Fruit fly (Drosophila melanogaster) whole organism, embryonic: ENCODE data around the gene CG42847.

ENCODE experiments used
- ATbp ChIP-seq: fragments of 200-800 bp; sonication (Bioruptor generic); optimal IDR thresholded peaks from 2 replicates; lab custom pipeline; 2017; ENCODE audit warnings: missing biosample characterization, mild to moderate bottlenecking, missing genetic modification characterization, missing genetic modification reagents
- Aef1 ChIP-seq: fragments of 200-800 bp; sonication (Bioruptor generic); IDR thresholded peaks from 3 replicates; pipeline ENCODE4 v1.3.6; 2022; ENCODE audit warnings: missing biosample characterization, missing genetic modification characterization
- B-H1 ChIP-seq: fragments of 200-800 bp; sonication (Bioruptor generic); IDR thresholded peaks from 3 replicates; pipeline ENCODE4 v1.3.6; 2022; ENCODE audit warnings: missing biosample characterization, missing genetic modification characterization
- C15 ChIP-seq: fragments of 200-800 bp; sonication (Bioruptor generic); IDR thresholded peaks from 3 replicates; pipeline ENCODE4 v1.3.6; 2022; ENCODE audit warnings: missing biosample characterization, missing genetic modification characterization
- CG10366 ChIP-seq: fragments of 200-800 bp; sonication (Bioruptor generic); IDR thresholded peaks from 2 replicates; pipeline ENCODE4 v1.3.6; 2022; ENCODE audit warnings: missing biosample characterization, missing genetic modification characterization
- CG10654 ChIP-seq: fragments of 200-800 bp; sonication (Bioruptor generic); optimal IDR thresholded peaks from 2 replicates; lab custom pipeline; 2016; ENCODE audit warnings: missing biosample characterization, missing genetic modification characterization
- CG10979 ChIP-seq: fragments of 200-800 bp; sonication (Bioruptor generic); optimal IDR thresholded peaks from 2 replicates; lab custom pipeline; 2018; ENCODE audit warnings: missing biosample characterization, mild to moderate bottlenecking, missing genetic modification characterization, moderate library complexity
- CG11456 ChIP-seq: fragments of 200-800 bp; sonication (Bioruptor generic); IDR thresholded peaks from 3 replicates; pipeline ENCODE4 v1.3.6; 2022; ENCODE audit warnings: missing biosample characterization, missing genetic modification characterization
- CG11695 ChIP-seq: fragments of 200-800 bp; sonication (Bioruptor generic); IDR thresholded peaks from 3 replicates; pipeline ENCODE4 v1.3.6; 2022; ENCODE audit warnings: missing biosample characterization, missing genetic modification characterization
- CG11723 ChIP-seq: fragments of 200-800 bp; sonication (Bioruptor generic); optimal IDR thresholded peaks from 2 replicates; lab custom pipeline; 2017; ENCODE audit warnings: missing biosample characterization, mild to moderate bottlenecking, missing genetic modification characterization
- CG14014 ChIP-seq: fragments of 200-800 bp; sonication (Bioruptor generic); IDR thresholded peaks from 2 replicates; pipeline ENCODE4 v1.3.6; 2022; ENCODE audit warnings: missing biosample characterization, missing genetic modification characterization
- CG15479 ChIP-seq: fragments of 200-800 bp; sonication (Bioruptor generic); optimal IDR thresholded peaks from 3 replicates; lab custom pipeline; 2019; ENCODE audit warnings: missing biosample characterization, mild to moderate bottlenecking, missing genetic modification characterization, moderate library complexity
- CG16779 ChIP-seq: fragments of 200-800 bp; sonication (Bioruptor generic); IDR thresholded peaks from 2 replicates; pipeline ENCODE4 v1.3.6; 2022; ENCODE audit warnings: missing biosample characterization, missing genetic modification characterization
- CG16813 ChIP-seq: fragments of 200-800 bp; sonication (Bioruptor generic); IDR thresholded peaks from 3 replicates; pipeline ENCODE4 v1.3.6; 2022; ENCODE audit warnings: missing biosample characterization, missing genetic modification characterization; ENCODE audit not compliant: partially characterized antibody
- CG17361 ChIP-seq: fragments of 200-800 bp; sonication (Bioruptor generic); IDR thresholded peaks from 3 replicates; pipeline ENCODE4 v1.3.6; 2022; ENCODE audit warnings: missing biosample characterization, missing genetic modification characterization
- CG17802 ChIP-seq: fragments of 200-800 bp; sonication (Bioruptor generic); optimal IDR thresholded peaks from 2 replicates; lab custom pipeline; 2018; ENCODE audit warnings: missing biosample characterization, mild to moderate bottlenecking, missing genetic modification characterization, moderate library complexity
- CG30403 ChIP-seq: fragments of 200-800 bp; sonication (Bioruptor generic); optimal IDR thresholded peaks from 3 replicates; lab custom pipeline; 2016; ENCODE audit warnings: missing biosample characterization, missing genetic modification characterization
- CG3281 ChIP-seq: fragments of 200-800 bp; sonication (Bioruptor generic); optimal IDR thresholded peaks from 3 replicates; lab custom pipeline; 2017; ENCODE audit warnings: missing biosample characterization, mild to moderate bottlenecking, missing genetic modification characterization
- CG6254 ChIP-seq: fragments of 200-800 bp; sonication (Bioruptor generic); optimal IDR thresholded peaks from 3 replicates; lab custom pipeline; 2017; ENCODE audit warnings: mild to moderate bottlenecking, missing biosample characterization, missing genetic modification reagents, missing genetic modification characterization
- CG7372 ChIP-seq: fragments of 200-800 bp; sonication (Bioruptor generic); IDR thresholded peaks from 2 replicates; pipeline ENCODE4 v1.3.6; 2022; ENCODE audit warnings: missing biosample characterization, missing genetic modification characterization
- CG9437 ChIP-seq: fragments of 200-800 bp; sonication (Bioruptor generic); optimal IDR thresholded peaks from 2 replicates; lab custom pipeline; 2018; ENCODE audit warnings: missing biosample characterization, mild to moderate bottlenecking, missing genetic modification characterization
- Chrac-16 ChIP-seq: fragments of 200-800 bp; sonication (Bioruptor generic); optimal IDR thresholded peaks from 3 replicates; lab custom pipeline; 2016; ENCODE audit warnings: missing biosample characterization, missing genetic modification characterization
- CrebB ChIP-seq: fragments of 200-800 bp; sonication (Bioruptor generic); optimal IDR thresholded peaks from 3 replicates; lab custom pipeline; 2018; ENCODE audit warnings: missing biosample characterization, mild to moderate bottlenecking, missing genetic modification characterization
- Deaf1 ChIP-seq: fragments of 200-800 bp; optimal IDR thresholded peaks from 3 replicates; lab custom pipeline; 2019; ENCODE audit warnings: missing biosample characterization, mild to moderate bottlenecking, missing genetic modification characterization, moderate library complexity
- Eip74EF ChIP-seq, 2 experiments: fragments of 200-800 bp in 1 of 2; fragments of >200 bp in 1 of 2; sonication (Bioruptor generic) in 1 of 2; optimal IDR thresholded peaks; 2 replicates each; lab custom pipeline; 2017 to 2019; ENCODE audit warnings: missing biosample characterization in 2 of 2, missing genetic modification characterization in 2 of 2, mild to moderate bottlenecking in 1 of 2, moderate library complexity in 1 of 2
- HmgD ChIP-seq: fragments of 200-800 bp; sonication (Bioruptor generic); optimal IDR thresholded peaks from 3 replicates; lab custom pipeline; 2016; ENCODE audit warnings: missing biosample characterization, missing genetic modification characterization
- Lhr ChIP-seq: fragments of 200-800 bp; sonication (Bioruptor generic); optimal IDR thresholded peaks from 3 replicates; lab custom pipeline; 2017; ENCODE audit warnings: mild to moderate bottlenecking, missing biosample characterization, missing genetic modification reagents, missing genetic modification characterization
- Mrtf ChIP-seq: fragments of 200-800 bp; sonication (Bioruptor generic); IDR thresholded peaks from 3 replicates; pipeline ENCODE4 v1.3.6; 2022; ENCODE audit warnings: missing biosample characterization, missing genetic modification characterization
- Scr ChIP-seq: fragments of 200-800 bp; sonication (Bioruptor generic); IDR thresholded peaks from 2 replicates; pipeline ENCODE4 v1.3.6; 2022; ENCODE audit warnings: missing biosample characterization, missing genetic modification characterization; ENCODE audit not compliant: partially characterized antibody
- Sox100B ChIP-seq: fragments of 200-800 bp; sonication (Bioruptor generic); optimal IDR thresholded peaks from 3 replicates; lab custom pipeline; 2018; ENCODE audit warnings: missing biosample characterization, mild to moderate bottlenecking, missing genetic modification characterization
- Sox102F ChIP-seq: fragments of 200-800 bp; sonication (Bioruptor generic); optimal IDR thresholded peaks from 2 replicates; lab custom pipeline; 2018; ENCODE audit warnings: missing biosample characterization, mild to moderate bottlenecking, missing genetic modification characterization, moderate library complexity
- Xrp1 ChIP-seq: fragments of 200-800 bp; sonication (Bioruptor generic); IDR thresholded peaks from 2 replicates; pipeline ENCODE4 v1.3.6; 2022; ENCODE audit warnings: missing biosample characterization, missing genetic modification characterization
- amos ChIP-seq: fragments of 200-800 bp; sonication (Bioruptor generic); IDR thresholded peaks from 2 replicates; pipeline ENCODE4 v1.3.6; 2022; ENCODE audit warnings: missing biosample characterization, missing genetic modification characterization; ENCODE audit not compliant: partially characterized antibody
- caup ChIP-seq: fragments of 200-800 bp; sonication (Bioruptor generic); optimal IDR thresholded peaks from 3 replicates; lab custom pipeline; 2017; ENCODE audit warnings: missing biosample characterization, mild to moderate bottlenecking, missing genetic modification characterization, moderate library complexity; ENCODE audit not compliant: severe bottlenecking
- ci ChIP-seq: fragments of 200-800 bp; sonication (Bioruptor generic); IDR thresholded peaks from 3 replicates; pipeline ENCODE4 v1.3.6; 2022; ENCODE audit warnings: missing biosample characterization, missing genetic modification characterization
- crp ChIP-seq, 2 experiments: fragments of 200-800 bp; sonication (Bioruptor generic); optimal IDR thresholded peaks; 2 replicates in 1 of 2; 3 replicates in 1 of 2; lab custom pipeline; 2017; ENCODE audit warnings: missing biosample characterization in 2 of 2, missing genetic modification characterization in 2 of 2, mild to moderate bottlenecking in 1 of 2, moderate library complexity in 1 of 2
- gt ChIP-seq: fragments of 200-800 bp; sonication (Bioruptor generic); IDR thresholded peaks from 2 replicates; pipeline ENCODE4 v1.3.6; 2022; ENCODE audit warnings: missing biosample characterization, missing genetic modification characterization
- h ChIP-seq: fragments of >200 bp; optimal IDR thresholded peaks from 2 replicates; lab custom pipeline; 2017
- hth ChIP-seq: fragments of >200 bp; optimal IDR thresholded peaks from 2 replicates; lab custom pipeline; 2017; ENCODE audit warnings: inconsistent platforms
- lov ChIP-seq, 2 experiments: fragments of 200-800 bp in 1 of 2; fragments of >200 bp in 1 of 2; sonication (Bioruptor generic) in 1 of 2; IDR thresholded peaks in 1 of 2; optimal IDR thresholded peaks in 1 of 2; 2 replicates in 1 of 2; 3 replicates in 1 of 2; pipeline versions ENCODE4 v1.3.6 to Lab custom; 2017 to 2022; ENCODE audit warnings: missing biosample characterization in 1 of 2, missing genetic modification characterization in 1 of 2
- onecut ChIP-seq: fragments of 200-800 bp; sonication (Bioruptor generic); IDR thresholded peaks from 2 replicates; pipeline ENCODE4 v1.3.6; 2022; ENCODE audit warnings: missing biosample characterization, missing genetic modification characterization
- phol ChIP-seq: fragments of 200-800 bp; sonication (Bioruptor generic); optimal IDR thresholded peaks from 3 replicates; lab custom pipeline; 2018; ENCODE audit warnings: missing biosample characterization, mild to moderate bottlenecking, missing genetic modification characterization, moderate library complexity
- sd ChIP-seq: fragments of 200-800 bp; sonication (Bioruptor generic); optimal IDR thresholded peaks from 3 replicates; lab custom pipeline; 2018; ENCODE audit warnings: missing biosample characterization, mild to moderate bottlenecking, missing genetic modification characterization, moderate library complexity
- seq ChIP-seq: fragments of 200-800 bp; sonication (Bioruptor generic); IDR thresholded peaks from 2 replicates; pipeline ENCODE4 v1.3.6; 2022; ENCODE audit warnings: missing biosample characterization, missing genetic modification characterization
- sna ChIP-seq: fragments of 200-800 bp; sonication (Bioruptor generic); IDR thresholded peaks from 2 replicates; pipeline ENCODE4 v1.3.6; 2022; ENCODE audit warnings: missing biosample characterization, missing genetic modification characterization; ENCODE audit not compliant: partially characterized antibody
- stc ChIP-seq: fragments of 200-800 bp; sonication (Bioruptor generic); IDR thresholded peaks from 2 replicates; pipeline ENCODE4 v1.3.6; 2022; ENCODE audit warnings: missing biosample characterization, missing genetic modification characterization
- toy ChIP-seq: fragments of 200-800 bp; sonication (Bioruptor generic); IDR thresholded peaks from 2 replicates; pipeline ENCODE4 v1.3.6; 2022; ENCODE audit warnings: missing biosample characterization, missing genetic modification characterization
- unc-4 ChIP-seq: fragments of 200-800 bp; sonication (Bioruptor generic); IDR thresholded peaks from 2 replicates; pipeline ENCODE4 v1.3.6; 2022; ENCODE audit warnings: missing biosample characterization, missing genetic modification characterization; ENCODE audit not compliant: partially characterized antibody
- usp ChIP-seq: fragments of >200 bp; optimal IDR thresholded peaks from 2 replicates; lab custom pipeline; 2017; ENCODE audit warnings: missing biosample characterization, missing genetic modification characterization
- vfl ChIP-seq: fragments of 200-800 bp; sonication (Bioruptor generic); optimal IDR thresholded peaks from 2 replicates; lab custom pipeline; 2016; ENCODE audit warnings: missing biosample characterization, missing genetic modification characterization

The CG42847 gene

DNA sequence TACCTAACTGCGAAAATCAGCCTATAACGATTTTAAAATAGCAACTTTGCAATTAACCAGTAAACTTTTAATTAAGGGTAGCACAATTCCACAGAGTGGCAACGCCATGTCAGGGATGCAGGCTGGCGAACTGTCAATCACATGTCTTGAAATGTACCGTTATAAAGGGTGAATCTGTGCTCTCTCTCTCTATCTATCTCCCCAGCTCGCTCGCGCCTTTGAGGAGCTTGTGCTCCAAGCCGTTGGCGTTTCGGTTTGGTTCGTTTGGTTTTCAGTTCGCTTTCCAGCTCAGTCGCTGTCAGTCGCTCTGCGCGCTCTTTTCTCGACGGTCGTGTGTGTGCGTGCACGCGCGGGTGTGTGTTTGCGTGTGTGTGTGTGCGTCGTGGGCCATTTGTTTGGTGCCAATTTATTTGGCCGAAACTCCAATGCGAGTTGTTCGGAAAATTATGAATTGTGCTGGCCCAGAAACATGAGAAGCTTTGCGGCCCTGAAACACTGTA, 9.6 kb downstream of the CG42847 start, which contains the start of gene numb (continued):
- TF ChIP-seq Sox100B (GFP tag; lab: Kevin White, UChicago) (no peak), CG17802 (tag; lab: Kevin White, UChicago) (no peak), CG15479 (GFP tag; lab: Kevin White, UChicago) (no peak), unc-4 (no peak), CG16813 (GFP tag; lab: Robert Waterston, UW) (no peak), vfl (GFP tag; lab: Kevin White, UChicago) (no peak), sd (tag; lab: Kevin White, UChicago) (peak; percentile 5), CG6254 (GFP tag; lab: Kevin White, UChicago) (no peak), CG10979 (tag; lab: Kevin White, UChicago) (no peak), CG14014 (no peak), CG7372 (GFP tag; lab: Robert Waterston, UW) (no peak), Scr (GFP tag; lab: Robert Waterston, UW) (peak; percentile 29), h (lab: Kevin White, UChicago) (no peak), caup (GFP tag; lab: Kevin White, UChicago) (no peak), stc (peak; percentile 16; the same call in 1 of the 2 replicates), CG16779 (GFP tag; lab: Robert Waterston, UW) (peak; percentile 68; the same call in 1 of the 2 replicates), CG10654 (GFP tag; lab: Kevin White, UChicago) (no peak), Chrac-16 (GFP tag; lab: Kevin White, UChicago) (no peak), HmgD (GFP tag; lab: Kevin White, UChicago) (no peak), Aef1 (GFP tag; lab: Robert Waterston, UW) (no peak), Xrp1 (GFP tag; lab: Robert Waterston, UW) (no peak), CG11723 (GFP tag; lab: Kevin White, UChicago) (no peak), sna (GFP tag; lab: Robert Waterston, UW) (no peak), CG9437 (no peak), phol (tag; lab: Kevin White, UChicago) (no peak), CG3281 (GFP tag; lab: Kevin White, UChicago) (no peak), Eip74EF (GFP tag; optimal IDR thresholded peaks at IDR 0.05; lab: Kevin White, UChicago) (no peak), CG17361 (GFP tag; lab: Robert Waterston, UW) (no peak), amos (GFP tag; lab: Robert Waterston, UW) (peak; percentile 31; the same call in 1 of the 2 replicates), ATbp (no peak), CG11695 (peak; percentile 27; the same call in 1 of the 3 replicates), Mrtf (GFP tag; lab: Robert Waterston, UW) (no peak), CrebB (tag; lab: Kevin White, UChicago) (no peak), onecut (GFP tag; lab: Robert Waterston, UW) (peak; percentile 37), lov (optimal IDR thresholded peaks at IDR 0.05; lab: Kevin White, UChicago) (no peak), lov (GFP tag; IDR thresholded peaks at IDR 0.05; lab: Robert Waterston, UW) (peak; percentile 67; the same call in 1 of the 3 replicates), B-H1 (no peak), Deaf1 (tag; lab: Kevin White, UChicago) (peak; percentile 93), crp (GFP tag; optimal IDR thresholded peaks at IDR 0.05; lab: Kevin White, UChicago) (peak in 1 of 2 experiments; percentile 37), C15 (GFP tag; lab: Robert Waterston, UW) (no peak), ci (GFP tag; lab: Robert Waterston, UW) (peak; percentile 71; the same call in 2 of the 3 replicates), Sox102F (GFP tag; lab: Kevin White, UChicago) (no peak), hth (no peak), toy (GFP tag; lab: Robert Waterston, UW) (no peak), CG11456 (GFP tag; lab: Robert Waterston, UW) (no peak), CG10366 (GFP tag; lab: Robert Waterston, UW) (no peak), Lhr (GFP tag; lab: Kevin White, UChicago) (no peak), CG30403 (no peak), seq (GFP tag; lab: Robert Waterston, UW) (peak; percentile 53), gt (GFP tag; lab: Robert Waterston, UW) (no peak), usp (no peak)
